Worm (Caenorhabditis elegans): ENCODE measurements around the gene mff-1.

DNA sequence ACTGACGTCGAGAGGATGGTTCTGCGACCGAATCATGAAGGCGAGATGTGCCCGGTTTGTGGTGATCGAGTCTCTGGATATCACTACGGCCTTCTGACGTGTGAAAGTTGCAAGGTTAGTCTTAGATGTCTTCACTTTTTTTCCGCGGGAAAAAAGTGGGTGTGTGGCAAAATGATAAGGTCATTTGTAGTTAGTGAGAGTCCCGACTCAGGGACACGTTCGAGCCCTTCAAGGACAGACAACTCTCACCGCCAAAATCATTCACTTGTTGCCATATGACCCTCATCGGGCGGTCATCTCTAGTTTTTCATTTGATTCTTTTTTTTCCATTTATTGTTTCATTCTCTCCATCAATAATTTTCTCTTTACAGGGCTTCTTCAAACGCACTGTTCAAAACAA lies 21.9 kb upstream of the mff-1 start:
- TF ChIP-seq nhr-21 (tag; optimal IDR thresholded peaks at IDR 0.05) (no peak), nhr-11 (tag; optimal IDR thresholded peaks at IDR 0.05) (no peak), lin-13 (GFP tag; optimal IDR thresholded peaks at IDR 0.05) (no peak), gmeb-1 (tag; optimal IDR thresholded peaks at IDR 0.05) (no peak), zag-1 (tag; optimal IDR thresholded peaks at IDR 0.05) (no peak), snpc-4 (tag; optimal IDR thresholded peaks at IDR 0.05) (no peak), aly-2 (tag; optimal IDR thresholded peaks at IDR 0.05) (no peak), elt-1 (tag; optimal IDR thresholded peaks at IDR 0.05) (no peak), ama-1 (optimal IDR thresholded peaks at IDR 0.05) (no peak), unc-39 (tag; optimal IDR thresholded peaks at IDR 0.05) (no peak), nhr-77 (tag; optimal IDR thresholded peaks at IDR 0.05) (no peak)
